Worm (Caenorhabditis elegans) whole organism, L3 larva: Measurements from ENCODE around the gene F31E8.4.

Source experiments
- R02D3.7 ChIP-seq: fragments of 150-350 bp; optimal IDR thresholded peaks from 2 replicates; lab custom pipeline; 2014; ENCODE audit warnings: missing biosample characterization, missing genetic modification characterization
- aly-2 ChIP-seq: fragments of 150-350 bp; optimal IDR thresholded peaks from 2 replicates; lab custom pipeline; 2014; ENCODE audit warnings: missing biosample characterization, missing genetic modification characterization
- ama-1 ChIP-seq: fragments of 150-350 bp; optimal IDR thresholded peaks from 2 replicates; lab custom pipeline; 2018
- ceh-16 ChIP-seq: sonication (generic microtip); optimal IDR thresholded peaks from 2 replicates; lab custom pipeline; 2017; ENCODE audit warnings: missing biosample characterization, missing genetic modification characterization
- ceh-28 ChIP-seq: fragments of 150-350 bp; optimal IDR thresholded peaks from 2 replicates; lab custom pipeline; 2014; ENCODE audit warnings: missing biosample characterization, missing genetic modification reagents, missing genetic modification characterization
- ceh-82 ChIP-seq: fragments of 150-350 bp; optimal IDR thresholded peaks from 2 replicates; lab custom pipeline; 2014; ENCODE audit warnings: missing biosample characterization, missing genetic modification characterization
- ceh-9 ChIP-seq: sonication (generic microtip); optimal IDR thresholded peaks from 2 replicates; lab custom pipeline; 2018; ENCODE audit warnings: missing biosample characterization, missing genetic modification characterization
- daf-12 ChIP-seq: fragments of 150-350 bp; optimal IDR thresholded peaks from 2 replicates; lab custom pipeline; 2014; ENCODE audit warnings: missing biosample characterization, missing genetic modification reagents, missing genetic modification characterization
- egl-27 ChIP-seq: sonication (generic microtip); optimal IDR thresholded peaks from 4 replicates; lab custom pipeline; 2017; ENCODE audit warnings: missing biosample characterization, missing genetic modification reagents, missing genetic modification characterization
- egl-5 ChIP-seq: fragments of 150-350 bp; optimal IDR thresholded peaks from 2 replicates; lab custom pipeline; 2017; ENCODE audit warnings: missing biosample characterization, missing genetic modification reagents, missing genetic modification characterization, inconsistent platforms
- elt-1 ChIP-seq: fragments of 150-350 bp; optimal IDR thresholded peaks from 2 replicates; lab custom pipeline; 2014; ENCODE audit warnings: missing biosample characterization, missing genetic modification characterization
- elt-3 ChIP-seq, 3 experiments: fragments of 150-350 bp in 1 of 3; sonication (generic microtip) in 2 of 3; optimal IDR thresholded peaks; 2 replicates in 2 of 3; 4 replicates in 1 of 3; lab custom pipeline; 2014 to 2017; ENCODE audit warnings: missing biosample characterization in 3 of 3, missing genetic modification characterization in 3 of 3
- eor-1 ChIP-seq, 2 experiments: fragments of 150-350 bp; optimal IDR thresholded peaks; 2 replicates each; lab custom pipeline; 2014 to 2018; ENCODE audit warnings: missing biosample characterization in 2 of 2, missing genetic modification characterization in 2 of 2
- fkh-2 ChIP-seq: fragments of 150-350 bp; optimal IDR thresholded peaks from 2 replicates; lab custom pipeline; 2014; ENCODE audit warnings: missing biosample characterization, missing genetic modification reagents, missing genetic modification characterization
- hmg-11 ChIP-seq: sonication (generic microtip); optimal IDR thresholded peaks from 2 replicates; lab custom pipeline; 2016; ENCODE audit warnings: missing genetic modification characterization, missing compliant biosample characterization
- jun-1 ChIP-seq: fragments of 150-350 bp; optimal IDR thresholded peaks from 2 replicates; lab custom pipeline; 2014; ENCODE audit warnings: missing biosample characterization, missing genetic modification reagents, missing genetic modification characterization
- lin-39 ChIP-seq: fragments of 150-350 bp; optimal IDR thresholded peaks from 2 replicates; lab custom pipeline; 2018; ENCODE audit warnings: missing biosample characterization, missing genetic modification reagents, missing genetic modification characterization
- lsy-12 ChIP-seq: sonication (generic microtip); optimal IDR thresholded peaks from 2 replicates; lab custom pipeline; 2016; ENCODE audit warnings: mild to moderate bottlenecking, missing genetic modification characterization, missing compliant biosample characterization
- mdl-1 ChIP-seq: fragments of 150-350 bp; optimal IDR thresholded peaks from 2 replicates; lab custom pipeline; 2014; ENCODE audit warnings: missing biosample characterization, missing genetic modification characterization
- mml-1 ChIP-seq: fragments of 150-350 bp; sonication (generic microtip); optimal IDR thresholded peaks from 3 replicates; lab custom pipeline; 2014; ENCODE audit warnings: missing biosample characterization, missing genetic modification characterization
- nfya-1 ChIP-seq: sonication (generic microtip); optimal IDR thresholded peaks from 2 replicates; lab custom pipeline; 2017; ENCODE audit warnings: missing genetic modification characterization, mild to moderate bottlenecking, missing compliant biosample characterization, antibody characterized with exemption, moderate library complexity; ENCODE audit not compliant: insufficient read depth
- nhr-11 ChIP-seq: fragments of 150-350 bp; optimal IDR thresholded peaks from 2 replicates; lab custom pipeline; 2014; ENCODE audit warnings: missing biosample characterization, missing genetic modification characterization
- nhr-12 ChIP-seq: fragments of 150-350 bp; optimal IDR thresholded peaks from 2 replicates; lab custom pipeline; 2014; ENCODE audit warnings: missing biosample characterization, missing genetic modification characterization
- nhr-23 ChIP-seq: fragments of 150-350 bp; optimal IDR thresholded peaks from 2 replicates; lab custom pipeline; 2014; ENCODE audit warnings: missing biosample characterization, missing genetic modification reagents, missing genetic modification characterization
- nhr-25 ChIP-seq: sonication (generic microtip); optimal IDR thresholded peaks from 2 replicates; lab custom pipeline; 2017; ENCODE audit warnings: missing biosample characterization, missing genetic modification characterization
- nhr-28 ChIP-seq: fragments of 150-350 bp; optimal IDR thresholded peaks from 2 replicates; lab custom pipeline; 2014; ENCODE audit warnings: missing biosample characterization, missing genetic modification characterization
- nhr-43 ChIP-seq: sonication (generic microtip); optimal IDR thresholded peaks from 2 replicates; lab custom pipeline; 2016; ENCODE audit warnings: mild to moderate bottlenecking, missing genetic modification characterization, missing compliant biosample characterization; ENCODE audit not compliant: poor library complexity, severe bottlenecking
- nhr-67 ChIP-seq: fragments of 150-350 bp; optimal IDR thresholded peaks from 2 replicates; lab custom pipeline; 2014; ENCODE audit warnings: missing biosample characterization, missing genetic modification characterization
- nhr-76 ChIP-seq: fragments of 150-350 bp; sonication (generic microtip); optimal IDR thresholded peaks from 5 replicates; lab custom pipeline; 2014; ENCODE audit warnings: missing biosample characterization, missing genetic modification characterization
- nhr-77 ChIP-seq: fragments of 150-350 bp; optimal IDR thresholded peaks from 2 replicates; lab custom pipeline; 2014; ENCODE audit warnings: missing biosample characterization, missing genetic modification characterization
- pha-4 ChIP-seq: fragments of 150-350 bp; optimal IDR thresholded peaks from 2 replicates; lab custom pipeline; 2014; ENCODE audit warnings: missing biosample characterization, missing genetic modification reagents, missing genetic modification characterization
- pqm-1 ChIP-seq: fragments of 150-350 bp; optimal IDR thresholded peaks from 2 replicates; lab custom pipeline; 2017; ENCODE audit warnings: missing biosample characterization, missing genetic modification characterization, inconsistent platforms
- sea-2 ChIP-seq: fragments of 150-350 bp; sonication (generic microtip); optimal IDR thresholded peaks from 4 replicates; lab custom pipeline; 2014; ENCODE audit warnings: missing biosample characterization, missing genetic modification reagents, missing genetic modification characterization
- skn-1 ChIP-seq: fragments of 150-350 bp; optimal IDR thresholded peaks from 2 replicates; lab custom pipeline; 2014; ENCODE audit warnings: missing biosample characterization, missing genetic modification characterization
- snpc-4 ChIP-seq: fragments of 150-350 bp; optimal IDR thresholded peaks from 2 replicates; lab custom pipeline; 2014; ENCODE audit warnings: missing biosample characterization, missing genetic modification characterization
- tbx-2 ChIP-seq: sonication (generic microtip); optimal IDR thresholded peaks from 2 replicates; lab custom pipeline; 2016; ENCODE audit warnings: mild to moderate bottlenecking, missing genetic modification characterization, missing compliant biosample characterization
- unc-39 ChIP-seq: sonication (generic microtip); optimal IDR thresholded peaks from 4 replicates; lab custom pipeline; 2017; ENCODE audit warnings: missing biosample characterization, missing genetic modification characterization
- zag-1 ChIP-seq: fragments of 150-350 bp; optimal IDR thresholded peaks from 2 replicates; lab custom pipeline; 2014; ENCODE audit warnings: missing biosample characterization, missing genetic modification characterization
- ztf-11 ChIP-seq: fragments of 150-350 bp; optimal IDR thresholded peaks from 2 replicates; lab custom pipeline; 2014; ENCODE audit warnings: missing biosample characterization, missing genetic modification characterization

The F31E8.4 gene

DNA sequence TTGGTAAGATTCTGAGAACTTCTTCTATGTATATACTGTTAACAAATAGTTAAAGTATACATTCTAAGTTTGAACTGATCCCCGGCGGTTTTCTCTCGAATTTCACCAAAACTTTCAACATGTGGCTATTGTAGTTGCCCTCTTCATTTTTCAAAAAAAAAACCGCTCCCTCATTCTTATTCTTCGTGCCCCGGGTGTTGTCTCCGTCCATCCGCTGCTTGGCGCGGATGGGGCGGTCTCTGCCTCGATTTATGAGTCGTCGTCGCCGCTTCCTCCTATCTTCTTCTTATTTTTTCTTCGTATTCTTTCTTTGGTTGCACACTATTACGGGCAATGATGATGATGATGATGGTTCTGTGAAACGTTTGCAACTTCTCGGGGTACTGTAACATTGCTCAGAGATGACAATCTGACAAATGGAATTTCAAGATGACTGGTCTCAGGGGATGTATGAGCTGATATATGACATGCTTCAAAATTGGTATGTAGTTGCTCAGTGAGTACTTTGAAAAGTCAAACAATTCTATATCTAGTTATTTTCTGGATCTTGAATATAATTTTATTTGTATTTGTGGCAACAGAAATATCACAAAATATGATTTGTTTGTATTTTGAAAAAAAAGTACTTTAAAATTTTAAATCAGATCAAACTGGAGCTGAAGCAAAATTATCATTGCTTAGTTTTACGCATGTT lies 20.5 kb upstream of the F31E8.4 start:
- TF ChIP-seq ceh-16 (tag; lab: Kevin White, UChicago), result no peak
- no peak for TF ChIP-seq nhr-76 (tag; lab: Kevin White, UChicago)
- no peak for TF ChIP-seq sea-2 (GFP tag; lab: Kevin White, UChicago)
- no peak for TF ChIP-seq ceh-82 (tag; lab: Kevin White, UChicago)
- TF ChIP-seq tbx-2, result no peak
- TF ChIP-seq unc-39, result no peak
- peak; percentile 35 for TF ChIP-seq lin-39 (tag; lab: Kevin White, UChicago)
- TF ChIP-seq zag-1 (tag; lab: Kevin White, UChicago), result no peak
- TF ChIP-seq nhr-23 (tag; lab: Kevin White, UChicago), result no peak
- peak; percentile 18 for TF ChIP-seq nfya-1 (tag; lab: Kevin White, UChicago)
- TF ChIP-seq nhr-77 (tag; lab: Kevin White, UChicago), result no peak

DNA sequence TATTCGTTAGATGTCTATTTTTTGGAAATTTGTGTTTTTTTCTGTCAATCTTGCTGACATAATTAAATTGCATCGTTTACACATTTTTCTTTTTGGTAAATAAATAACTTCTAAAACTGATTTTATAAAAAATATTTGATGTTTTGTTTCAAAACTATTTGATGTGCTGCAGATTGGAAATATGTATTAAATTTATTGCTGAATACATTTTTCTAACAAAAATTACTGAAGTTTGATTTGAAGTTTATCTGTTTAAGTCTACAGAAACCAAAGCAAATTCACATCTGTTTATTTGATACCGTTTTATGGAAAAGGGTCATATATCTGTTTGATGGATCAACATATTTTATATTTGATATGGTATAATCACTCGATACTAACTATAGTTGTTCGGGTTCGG lies 16.4 kb upstream of the F31E8.4 start:
- no peak for TF ChIP-seq elt-3 (tag; optimal IDR thresholded peaks at IDR 0.05; lab: Kevin White, UChicago)
- TF ChIP-seq ztf-11, result no peak
- no peak for TF ChIP-seq mml-1 (tag; lab: Kevin White, UChicago)
- TF ChIP-seq pqm-1 (tag; lab: Kevin White, UChicago), result no peak
- TF ChIP-seq ceh-82 (tag; lab: Kevin White, UChicago), result no peak
- TF ChIP-seq nhr-12 (tag; lab: Kevin White, UChicago), result no peak
- TF ChIP-seq mdl-1 (tag; lab: Kevin White, UChicago), result no peak
- TF ChIP-seq hmg-11 (tag; lab: Kevin White, UChicago), result no peak
- TF ChIP-seq R02D3.7 (tag; lab: Kevin White, UChicago), result no peak
- TF ChIP-seq lin-39 (tag; lab: Kevin White, UChicago), result no peak
- TF ChIP-seq ama-1 (lab: Kevin White, UChicago), result no peak
- no peak for TF ChIP-seq sea-2 (GFP tag; lab: Kevin White, UChicago)
- no peak for TF ChIP-seq pha-4
- no peak for TF ChIP-seq jun-1 (tag; lab: Kevin White, UChicago)
- TF ChIP-seq nhr-23 (tag; lab: Kevin White, UChicago), result no peak
- no peak for TF ChIP-seq nhr-76 (tag; lab: Kevin White, UChicago)
- no peak for TF ChIP-seq zag-1 (tag; lab: Kevin White, UChicago)
- no peak for TF ChIP-seq nhr-43
- TF ChIP-seq egl-27, result no peak
- no peak for TF ChIP-seq nhr-28 (tag; lab: Kevin White, UChicago)

DNA sequence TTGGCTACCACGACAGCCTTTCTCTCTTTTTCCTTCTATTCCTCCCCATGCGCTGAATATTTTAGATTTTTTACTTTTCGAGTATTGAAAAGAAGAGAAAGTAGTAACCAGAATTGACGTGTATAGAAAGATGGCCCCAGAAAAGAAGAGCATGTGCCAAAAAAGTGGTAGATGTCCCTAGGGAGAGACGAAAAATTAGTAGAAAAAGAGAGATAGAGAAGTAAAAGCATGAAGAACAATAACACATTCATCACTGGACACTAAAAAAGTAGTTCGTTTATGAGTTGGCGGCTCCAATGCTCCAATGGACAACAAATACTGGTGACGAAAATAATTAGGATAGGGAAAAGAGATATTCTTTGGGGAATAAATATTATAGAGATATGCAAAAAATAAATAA lies 12.6 kb upstream of the F31E8.4 start:
- no peak for TF ChIP-seq nhr-77 (tag; lab: Kevin White, UChicago)
- no peak for TF ChIP-seq mdl-1 (tag; lab: Kevin White, UChicago)
- TF ChIP-seq lin-39 (tag; lab: Kevin White, UChicago), result peak; percentile 36
- no peak for TF ChIP-seq ceh-9
- no peak for TF ChIP-seq ama-1 (lab: Kevin White, UChicago)
- no peak for TF ChIP-seq elt-1
- no peak for TF ChIP-seq sea-2 (GFP tag; lab: Kevin White, UChicago)
- no peak for TF ChIP-seq hmg-11 (tag; lab: Kevin White, UChicago)
- no peak for TF ChIP-seq tbx-2
- TF ChIP-seq jun-1 (tag; lab: Kevin White, UChicago), result no peak
- no peak for TF ChIP-seq eor-1 (tag; optimal IDR thresholded peaks at IDR 0.05; lab: Kevin White, UChicago)
- no peak for TF ChIP-seq aly-2
- peak; percentile 52 for TF ChIP-seq egl-5 (tag; lab: Kevin White, UChicago)
- TF ChIP-seq fkh-2, result no peak
- TF ChIP-seq elt-3 (tag; optimal IDR thresholded peaks at IDR 0.05; lab: Kevin White, UChicago), result no peak
- no peak for TF ChIP-seq pqm-1 (tag; lab: Kevin White, UChicago)
- TF ChIP-seq ceh-16 (tag; lab: Kevin White, UChicago), result no peak
- no peak for TF ChIP-seq ceh-82 (tag; lab: Kevin White, UChicago)
- TF ChIP-seq nhr-28 (tag; lab: Kevin White, UChicago), result no peak
- TF ChIP-seq nfya-1 (tag; lab: Kevin White, UChicago), result peak; percentile 34
- no peak for TF ChIP-seq skn-1
- TF ChIP-seq nhr-76 (tag; lab: Kevin White, UChicago), result no peak

DNA sequence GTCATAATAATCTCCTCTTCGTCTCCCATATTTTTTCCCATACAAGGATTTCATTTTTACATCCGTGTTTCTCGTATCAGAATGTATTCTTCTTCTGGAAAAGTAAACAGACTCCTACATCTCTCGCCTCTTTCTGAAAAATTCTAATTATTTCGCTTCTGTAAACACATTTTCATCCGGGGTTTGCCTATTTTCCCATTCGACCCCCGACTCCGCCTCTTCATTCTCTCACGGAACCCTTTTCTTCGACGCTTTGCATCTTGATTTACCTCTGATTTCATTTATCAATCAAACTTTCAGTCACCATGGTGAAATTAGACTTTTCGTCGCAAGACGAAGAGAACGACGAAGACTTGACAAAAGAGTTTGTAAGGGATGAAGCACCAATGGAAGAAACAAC lies 10.7 kb upstream of the F31E8.4 start, which contains the start of gene snt-1:
snt-1 (plus strand) TSS at position 301 of the 400 bp plus-strand sequence.
- TF ChIP-seq daf-12, result no peak
- no peak for TF ChIP-seq nfya-1 (tag; lab: Kevin White, UChicago)
- TF ChIP-seq elt-3 (tag; optimal IDR thresholded peaks at IDR 0.05; lab: Kevin White, UChicago), result no peak
- TF ChIP-seq nhr-67 (tag; lab: Kevin White, UChicago), result no peak
- no peak for TF ChIP-seq skn-1
- TF ChIP-seq nhr-23 (tag; lab: Kevin White, UChicago), result no peak
- TF ChIP-seq fkh-2, result no peak
- no peak for TF ChIP-seq snpc-4 (tag; lab: Kevin White, UChicago)
- TF ChIP-seq aly-2, result no peak
- TF ChIP-seq ceh-16 (tag; lab: Kevin White, UChicago), result no peak
- TF ChIP-seq nhr-28 (tag; lab: Kevin White, UChicago), result no peak
- TF ChIP-seq R02D3.7 (tag; lab: Kevin White, UChicago), result no peak
- TF ChIP-seq hmg-11 (tag; lab: Kevin White, UChicago), result no peak
- TF ChIP-seq nhr-11 (tag; lab: Kevin White, UChicago), result no peak
- no peak for TF ChIP-seq egl-27
- TF ChIP-seq ceh-28 (tag; lab: Kevin White, UChicago), result no peak
- no peak for TF ChIP-seq nhr-25 (tag; lab: Kevin White, UChicago)
- TF ChIP-seq eor-1 (tag; optimal IDR thresholded peaks at IDR 0.05; lab: Kevin White, UChicago), result no peak
- TF ChIP-seq lsy-12, result no peak
